Worm (Caenorhabditis elegans): ENCODE data around the gene sgt-1.
A peak's percentile ranks its signal among the peaks of the same experiment; 100 is the strongest.
"Not testable (repeated sequence)": the region's sequence is repeated elsewhere in the genome, so short reads cannot be mapped to it uniquely, and the experiment has no call there.

Gene sgt-1

DNA sequence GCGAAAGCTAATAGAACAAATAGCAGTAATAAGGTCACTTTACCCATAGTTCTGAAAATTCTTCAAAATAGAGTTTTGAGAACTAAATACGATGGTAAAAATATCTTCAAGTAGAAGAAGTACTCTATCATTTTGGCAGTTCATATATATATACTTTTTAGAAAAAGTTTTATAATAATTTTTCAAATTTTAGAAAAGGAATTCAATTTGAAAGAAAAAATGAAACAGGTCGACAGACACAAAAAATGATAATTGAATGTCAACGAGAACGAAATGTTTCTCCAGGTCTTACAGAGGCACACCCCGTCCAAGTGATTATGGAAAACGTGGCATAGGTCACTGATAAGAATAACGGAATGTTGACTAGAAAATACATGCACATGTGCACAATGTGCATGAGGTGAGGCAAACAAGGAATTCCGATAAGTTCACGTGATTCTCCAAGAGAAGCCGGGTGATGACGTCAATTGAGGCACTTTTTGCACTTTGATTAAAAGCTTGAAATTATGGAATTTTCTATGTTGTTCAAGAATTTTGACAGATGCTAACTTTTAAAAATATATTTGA is 21.7 kb upstream of the sgt-1 start, which contains the start of gene aagr-2 (continued):
- no peak for TF ChIP-seq nhr-237 (tag; optimal IDR thresholded peaks at IDR 0.05)
- TF ChIP-seq nhr-6 (tag; optimal IDR thresholded peaks at IDR 0.05), result no peak
- no peak for TF ChIP-seq nhr-23 (tag; optimal IDR thresholded peaks at IDR 0.05)
- no peak for TF ChIP-seq ztf-1 (GFP tag; conservative IDR thresholded peaks at IDR 0.05)
- peak; percentile 62 for TF ChIP-seq F13H6.1 (tag; optimal IDR thresholded peaks at IDR 0.05)

DNA sequence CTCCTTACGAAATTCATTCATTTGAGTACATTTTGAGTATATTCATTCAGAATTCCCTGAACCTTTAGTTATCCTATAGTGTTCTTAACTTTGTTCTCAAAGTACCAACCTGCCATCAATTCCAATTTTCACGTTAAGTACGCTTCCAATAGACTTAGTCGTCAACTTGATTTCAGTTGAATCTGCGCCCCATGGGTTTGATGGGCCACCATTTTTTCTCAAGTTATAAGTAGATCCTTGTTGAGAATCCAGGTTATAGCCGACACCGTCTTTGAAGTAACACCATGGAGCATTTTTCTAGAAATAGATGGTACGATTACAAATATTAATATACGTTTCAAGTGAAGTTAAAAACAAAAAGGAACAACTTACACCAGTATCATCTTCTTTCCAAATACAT is 21.1 kb upstream of the sgt-1 start:
- TF ChIP-seq skn-1 (tag; optimal IDR thresholded peaks at IDR 0.05) (no peak), ZK546.5 (tag; optimal IDR thresholded peaks at IDR 0.05) (no peak), elt-1 (tag; optimal IDR thresholded peaks at IDR 0.05) (no peak), nhr-129 (tag; optimal IDR thresholded peaks at IDR 0.05) (no peak), ztf-1 (GFP tag; conservative IDR thresholded peaks at IDR 0.05) (no peak), aly-2 (tag; optimal IDR thresholded peaks at IDR 0.05) (no peak), nhr-23 (tag; optimal IDR thresholded peaks at IDR 0.05) (no peak), sma-3 (GFP tag; optimal IDR thresholded peaks at IDR 0.05) (no peak), nhr-21 (tag; optimal IDR thresholded peaks at IDR 0.05) (no peak), zag-1 (tag; optimal IDR thresholded peaks at IDR 0.05) (no peak), blmp-1 (tag; optimal IDR thresholded peaks at IDR 0.05; ENCODE audit: insufficient read depth) (no peak), ceh-82 (tag; optimal IDR thresholded peaks at IDR 0.05) (no peak), sma-9 (GFP tag; optimal IDR thresholded peaks at IDR 0.05) (no peak), sma-9 (tag; optimal IDR thresholded peaks at IDR 0.05) (no peak), sem-4 (tag; optimal IDR thresholded peaks at IDR 0.05) (no peak)

DNA sequence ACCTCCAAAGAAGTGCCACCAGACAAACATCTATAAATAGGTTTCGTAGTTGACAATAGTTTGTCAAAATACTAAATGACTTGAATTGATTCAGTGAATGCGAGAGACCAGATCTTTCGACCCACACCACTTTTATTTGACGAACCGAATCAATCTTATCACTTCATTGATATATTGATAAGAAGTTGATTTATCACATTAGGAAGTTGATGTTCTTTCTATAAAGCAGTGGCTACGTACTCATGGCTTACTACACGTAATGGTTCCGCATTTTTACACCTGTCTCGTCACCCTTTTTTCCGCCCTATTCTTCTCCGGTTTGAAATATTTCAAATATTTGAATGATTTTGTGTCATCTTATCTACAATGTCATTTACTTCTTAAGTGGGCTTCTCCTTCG is 17.0 kb upstream of the sgt-1 start:
- no peak for TF ChIP-seq unc-39 (tag; optimal IDR thresholded peaks at IDR 0.05)
- TF ChIP-seq lin-39 (tag; optimal IDR thresholded peaks at IDR 0.05), result no peak
- TF ChIP-seq peb-1 (tag; optimal IDR thresholded peaks at IDR 0.05), result no peak
- no peak for TF ChIP-seq nhr-23 (tag; optimal IDR thresholded peaks at IDR 0.05)
- TF ChIP-seq nhr-237 (tag; optimal IDR thresholded peaks at IDR 0.05), result no peak
- no peak for TF ChIP-seq skn-1 (tag; optimal IDR thresholded peaks at IDR 0.05)
- TF ChIP-seq ZK546.5 (tag; optimal IDR thresholded peaks at IDR 0.05), result no peak
- TF ChIP-seq C34F6.9 (tag; optimal IDR thresholded peaks at IDR 0.05), result no peak
- no peak for TF ChIP-seq Y55F3AM.14 (GFP tag; optimal IDR thresholded peaks at IDR 0.05)
- TF ChIP-seq ztf-1 (GFP tag; conservative IDR thresholded peaks at IDR 0.05), result no peak
- TF ChIP-seq R02D3.7 (tag; optimal IDR thresholded peaks at IDR 0.05), result no peak
- TF ChIP-seq nhr-21 (tag; optimal IDR thresholded peaks at IDR 0.05), result no peak
- TF ChIP-seq sma-3 (GFP tag; optimal IDR thresholded peaks at IDR 0.05), result peak; percentile 18
- no peak for TF ChIP-seq alr-1 (tag; optimal IDR thresholded peaks at IDR 0.05)
- TF ChIP-seq fos-1 (tag; optimal IDR thresholded peaks at IDR 0.05), result peak; percentile 62

DNA sequence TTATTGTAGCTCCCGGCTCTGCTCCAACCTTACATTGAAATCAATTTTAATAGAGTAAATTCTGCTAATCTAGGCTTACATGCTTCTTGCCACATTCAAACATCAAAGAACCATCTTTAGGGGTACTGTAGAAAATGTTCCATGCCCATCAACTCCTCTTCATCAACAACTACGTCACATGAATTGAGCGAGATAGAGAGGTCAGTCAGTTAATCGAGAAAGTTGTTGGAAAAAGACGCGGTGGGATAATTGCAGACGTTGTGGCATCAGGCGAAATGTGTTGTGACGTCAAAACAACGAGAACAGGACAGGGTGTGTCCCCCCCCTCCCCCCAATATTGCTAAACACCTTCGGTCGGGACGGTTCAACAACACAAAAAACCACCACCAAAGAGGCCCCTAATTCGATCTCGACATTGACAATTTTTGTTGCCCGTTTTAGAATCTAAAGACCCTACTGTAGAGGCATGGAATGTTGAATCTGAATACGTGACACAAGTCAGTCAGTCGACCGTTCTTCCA is 15.0 kb upstream of the sgt-1 start:
- TF ChIP-seq sma-3 (GFP tag; optimal IDR thresholded peaks at IDR 0.05), result peak; percentile 65
- TF ChIP-seq egl-27 (tag; optimal IDR thresholded peaks at IDR 0.05), result no peak
- no peak for TF ChIP-seq nhr-6 (tag; optimal IDR thresholded peaks at IDR 0.05)
- peak; percentile 43 for TF ChIP-seq nhr-25 (tag; optimal IDR thresholded peaks at IDR 0.05)
- peak; percentile 3 for TF ChIP-seq sma-9 (GFP tag; optimal IDR thresholded peaks at IDR 0.05)
- TF ChIP-seq sma-9 (tag; optimal IDR thresholded peaks at IDR 0.05), result no peak
- no peak for TF ChIP-seq F13H6.1 (tag; optimal IDR thresholded peaks at IDR 0.05)
- TF ChIP-seq unc-39 (tag; optimal IDR thresholded peaks at IDR 0.05), result no peak
- TF ChIP-seq nhr-12 (tag; optimal IDR thresholded peaks at IDR 0.05), result no peak
- no peak for TF ChIP-seq lsy-2 (tag; optimal IDR thresholded peaks at IDR 0.05)
- no peak for TF ChIP-seq ztf-1 (GFP tag; conservative IDR thresholded peaks at IDR 0.05)

DNA sequence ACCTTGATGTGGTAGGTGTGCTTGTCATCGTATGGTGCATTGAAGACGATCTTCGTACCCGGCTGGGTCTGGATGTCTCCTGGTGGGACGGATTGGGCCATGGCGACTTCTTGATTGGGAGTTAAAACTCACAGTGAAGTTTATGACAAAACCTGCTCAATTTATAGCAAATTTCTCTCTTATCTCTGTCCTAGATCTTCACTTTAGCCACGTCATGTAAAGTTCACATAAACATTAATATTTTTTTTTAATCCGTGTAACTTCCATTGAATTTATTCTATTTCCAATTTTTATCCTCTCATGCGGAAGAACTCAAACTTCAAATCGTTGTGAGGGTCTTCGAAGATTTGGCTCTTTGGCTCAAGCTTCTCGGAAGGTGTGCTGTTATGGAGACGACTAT is 12.9 kb upstream of the sgt-1 start, which contains the start of gene msp-31:
msp-31 (minus strand) TSS at position 101 of the 400 bp plus-strand sequence.
- not testable (repeated sequence) for TF ChIP-seq nhr-6, zag-1, alr-1 (tag; optimal IDR thresholded peaks at IDR 0.05)

DNA sequence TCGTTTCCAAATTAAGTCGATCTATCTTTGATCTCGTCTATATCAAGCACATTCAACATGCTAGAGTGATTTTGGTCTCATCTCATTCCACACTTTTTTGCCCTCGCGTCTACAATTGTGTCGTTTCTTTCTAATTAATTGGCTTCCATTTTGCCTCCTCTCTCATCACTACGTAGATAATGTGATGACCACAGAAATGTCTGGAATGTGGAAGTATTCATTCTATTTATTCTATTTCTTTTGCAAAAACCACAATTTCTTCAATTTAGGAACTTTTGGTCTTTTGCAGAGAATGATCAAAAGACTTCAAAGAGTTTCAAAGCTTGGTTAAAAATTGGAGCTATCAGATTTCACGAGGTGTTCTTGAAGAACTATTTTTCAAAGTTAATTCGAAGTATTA is 12.0 kb upstream of the sgt-1 start:
- TF ChIP-seq nhr-10 (tag; optimal IDR thresholded peaks at IDR 0.05), result no peak
- no peak for TF ChIP-seq lin-13 (GFP tag; optimal IDR thresholded peaks at IDR 0.05)
- TF ChIP-seq fos-1 (tag; optimal IDR thresholded peaks at IDR 0.05), result no peak
- TF ChIP-seq nhr-21 (tag; optimal IDR thresholded peaks at IDR 0.05), result no peak
- TF ChIP-seq blmp-1 (tag; optimal IDR thresholded peaks at IDR 0.05; ENCODE audit: insufficient read depth), result no peak
- no peak for TF ChIP-seq ZK546.5 (tag; optimal IDR thresholded peaks at IDR 0.05)
- TF ChIP-seq nhr-77 (tag; optimal IDR thresholded peaks at IDR 0.05), result no peak
- TF ChIP-seq F13H6.1 (tag; optimal IDR thresholded peaks at IDR 0.05), result no peak
- no peak for TF ChIP-seq peb-1 (tag; optimal IDR thresholded peaks at IDR 0.05)
- no peak for TF ChIP-seq gmeb-1 (tag; optimal IDR thresholded peaks at IDR 0.05)
- TF ChIP-seq crh-2 (tag; optimal IDR thresholded peaks at IDR 0.05), result no peak
- TF ChIP-seq mab-5 (tag; optimal IDR thresholded peaks at IDR 0.05), result no peak
- TF ChIP-seq nhr-12 (tag; optimal IDR thresholded peaks at IDR 0.05), result no peak

Data from whole organism, L2 larva.